Worm (Caenorhabditis elegans): ENCODE results near the gene ZK287.7.
A peak's percentile ranks its signal among the peaks of the same experiment; 100 is the strongest.

ZK287.7 gene

ce11 chrV:9730743-9731706 is 38.2 kb downstream of the ZK287.7 start (continued):
- TF ChIP-seq syd-9 (tag; optimal IDR thresholded peaks at IDR 0.05) (peak; percentile 76), che-1 (tag; optimal IDR thresholded peaks at IDR 0.05) (peak; percentile 56), pha-4 (tag; optimal IDR thresholded peaks at IDR 0.05) (no peak), lin-11 (tag; optimal IDR thresholded peaks at IDR 0.05) (no peak), sox-2 (GFP tag; IDR thresholded peaks at IDR 0.05) (peak; percentile 58), fax-1 (tag; optimal IDR thresholded peaks at IDR 0.05) (peak; percentile 33), pag-3 (tag; optimal IDR thresholded peaks at IDR 0.05; ENCODE audit: borderline replicate concordance) (peak; percentile 55), nhr-11 (tag; optimal IDR thresholded peaks at IDR 0.05) (no peak), fkh-6 (tag; optimal IDR thresholded peaks at IDR 0.05) (no peak), hlh-30 (tag; optimal IDR thresholded peaks at IDR 0.05; ENCODE audit: insufficient read depth) (peak; percentile 91), pros-1 (tag; optimal IDR thresholded peaks at IDR 0.05) (peak; percentile 95), elt-4 (tag; optimal IDR thresholded peaks at IDR 0.05) (no peak), nfya-1 (tag; optimal IDR thresholded peaks at IDR 0.05) (peak; percentile 100), unc-55 (GFP tag; optimal IDR thresholded peaks at IDR 0.05) (peak; percentile 96), ztf-16 (tag; optimal IDR thresholded peaks at IDR 0.05) (peak; percentile 73), ceh-31 (tag; optimal IDR thresholded peaks at IDR 0.05) (peak; percentile 98), ceh-48 (tag; optimal IDR thresholded peaks at IDR 0.05) (peak; percentile 12), T23F11.4 (GFP tag; optimal IDR thresholded peaks at IDR 0.05) (peak; percentile 5), fkh-10 (GFP tag; optimal IDR thresholded peaks at IDR 0.05) (peak; percentile 75)

- TF ChIP-seq ceh-14 (tag; optimal IDR thresholded peaks at IDR 0.05) (no peak), unc-55 (GFP tag; optimal IDR thresholded peaks at IDR 0.05) (peak; percentile 10), pha-4 (tag; optimal IDR thresholded peaks at IDR 0.05) (no peak), tbx-2 (tag; optimal IDR thresholded peaks at IDR 0.05) (no peak), ama-1 (optimal IDR thresholded peaks at IDR 0.05) (no peak), ref-2 (tag; optimal IDR thresholded peaks at IDR 0.05) (peak; percentile 24), fkh-10 (GFP tag; optimal IDR thresholded peaks at IDR 0.05) (no peak), nhr-11 (tag; optimal IDR thresholded peaks at IDR 0.05) (no peak), rnt-1 (tag; optimal IDR thresholded peaks at IDR 0.05) (no peak), npax-4 (tag; optimal IDR thresholded peaks at IDR 0.05) (no peak), sox-2 (GFP tag; IDR thresholded peaks at IDR 0.05) (no peak), ceh-34 (tag; optimal IDR thresholded peaks at IDR 0.05) (no peak), zip-5 (tag; optimal IDR thresholded peaks at IDR 0.05) (no peak), ceh-24 (tag; optimal IDR thresholded peaks at IDR 0.05) (no peak), sdc-2 (tag; optimal IDR thresholded peaks at IDR 0.05) (no peak), ceh-19 (GFP tag; optimal IDR thresholded peaks at IDR 0.05) (peak; percentile 27), mec-3 (tag; optimal IDR thresholded peaks at IDR 0.05; ENCODE audit: borderline replicate concordance) (no peak)
These were observed 39.0 kb downstream of the ZK287.7 start for ce11 chrV:9731852-9732251.

ce11 chrV:9733920-9734454 is 41.1 kb downstream of the ZK287.7 start, which contains the start of gene cal-7:
cal-7 (plus strand) TSS chrV:9734103.
- TF ChIP-seq K09A11.1 (tag; optimal IDR thresholded peaks at IDR 0.05; ENCODE audit: insufficient read depth), result no peak
- TF ChIP-seq fkh-10 (GFP tag; optimal IDR thresholded peaks at IDR 0.05), result no peak
- TF ChIP-seq tbx-2 (tag; optimal IDR thresholded peaks at IDR 0.05), result no peak
- no peak for TF ChIP-seq ceh-9 (tag; optimal IDR thresholded peaks at IDR 0.05)
- TF ChIP-seq pqm-1 (tag; optimal IDR thresholded peaks at IDR 0.05), result no peak
- TF ChIP-seq hlh-15 (tag; optimal IDR thresholded peaks at IDR 0.05), result no peak
- TF ChIP-seq pag-3 (tag; optimal IDR thresholded peaks at IDR 0.05; ENCODE audit: borderline replicate concordance), result no peak
- no peak for TF ChIP-seq ceh-6 (GFP tag; optimal IDR thresholded peaks at IDR 0.05)
- no peak for TF ChIP-seq hlh-8 (tag; optimal IDR thresholded peaks at IDR 0.05)
- TF ChIP-seq ceh-31 (tag; optimal IDR thresholded peaks at IDR 0.05), result no peak
- no peak for TF ChIP-seq pros-1 (tag; optimal IDR thresholded peaks at IDR 0.05)
- TF ChIP-seq pha-2 (tag; optimal IDR thresholded peaks at IDR 0.05), result no peak

Measured in whole organism, late embryonic.